Fruit fly (Drosophila melanogaster) whole organism, prepupa: ENCODE data around the gene IscU.

Experiments used
- Blimp-1 ChIP-seq: fragments of 200-800 bp; sonication (Bioruptor generic); optimal IDR thresholded peaks from 3 replicates; lab custom pipeline; 2017; ENCODE audit warnings: missing biosample characterization, missing genetic modification characterization, mild to moderate bottlenecking, moderate library complexity, missing genetic modification reagents
- CG10631 ChIP-seq: fragments of 200-800 bp; sonication (Bioruptor generic); optimal IDR thresholded peaks from 2 replicates; lab custom pipeline; 2016; ENCODE audit warnings: missing biosample characterization, missing genetic modification characterization
- CG10669 ChIP-seq: fragments of 200-800 bp; sonication (Bioruptor generic); optimal IDR thresholded peaks from 3 replicates; lab custom pipeline; 2018; ENCODE audit warnings: missing biosample characterization, mild to moderate bottlenecking, missing genetic modification characterization, moderate library complexity
- CG11294 ChIP-seq: fragments of 200-800 bp; sonication (Bioruptor generic); IDR thresholded peaks from 2 replicates; pipeline ENCODE4 v1.3.6; 2022; ENCODE audit warnings: missing biosample characterization, missing genetic modification characterization
- CG11762 ChIP-seq: fragments of 200-800 bp; sonication (Bioruptor generic); optimal IDR thresholded peaks from 3 replicates; lab custom pipeline; 2016; ENCODE audit warnings: missing biosample characterization, missing genetic modification characterization; ENCODE audit not compliant: insufficient read depth
- CG11902 ChIP-seq: fragments of 200-800 bp; sonication (Bioruptor generic); optimal IDR thresholded peaks from 3 replicates; lab custom pipeline; 2016; ENCODE audit warnings: missing biosample characterization, missing genetic modification characterization
- CG15336 ChIP-seq: fragments of 200-800 bp; sonication (Bioruptor generic); IDR thresholded peaks from 2 replicates; pipeline ENCODE4 v1.3.6; 2022; ENCODE audit warnings: missing biosample characterization, missing genetic modification characterization
- CG1621 ChIP-seq: fragments of 200-800 bp; sonication (Bioruptor generic); optimal IDR thresholded peaks from 3 replicates; lab custom pipeline; 2018; ENCODE audit warnings: missing biosample characterization, mild to moderate bottlenecking, missing genetic modification characterization
- CG16779 ChIP-seq: fragments of 200-800 bp; sonication (Bioruptor generic); optimal IDR thresholded peaks from 3 replicates; lab custom pipeline; 2017; ENCODE audit warnings: missing biosample characterization, mild to moderate bottlenecking, missing genetic modification characterization
- CG3032 ChIP-seq: fragments of 200-800 bp; optimal IDR thresholded peaks from 2 replicates; lab custom pipeline; 2019; ENCODE audit warnings: missing biosample characterization, mild to moderate bottlenecking, missing genetic modification characterization, moderate library complexity
- CG31627 ChIP-seq: fragments of 200-800 bp; sonication (Bioruptor generic); optimal IDR thresholded peaks from 3 replicates; lab custom pipeline; 2016; ENCODE audit warnings: missing biosample characterization, missing genetic modification characterization
- CG32006 ChIP-seq: fragments of 200-800 bp; sonication (Bioruptor generic); optimal IDR thresholded peaks from 3 replicates; lab custom pipeline; 2017; ENCODE audit warnings: missing biosample characterization, mild to moderate bottlenecking, missing genetic modification characterization
- CG3919 ChIP-seq: fragments of 200-800 bp; sonication (Bioruptor generic); optimal IDR thresholded peaks from 3 replicates; lab custom pipeline; 2016; ENCODE audit warnings: missing biosample characterization, missing genetic modification characterization
- CG4318 ChIP-seq: fragments of 200-800 bp; sonication (Bioruptor generic); optimal IDR thresholded peaks from 3 replicates; lab custom pipeline; 2017; ENCODE audit warnings: missing biosample characterization, mild to moderate bottlenecking, missing genetic modification characterization
- CG6163 ChIP-seq: fragments of 200-800 bp; sonication (Bioruptor generic); IDR thresholded peaks from 3 replicates; pipeline ENCODE4 v1.3.6; 2022; ENCODE audit warnings: missing biosample characterization, missing genetic modification characterization
- CG6276 ChIP-seq: fragments of 200-800 bp; sonication (Bioruptor generic); optimal IDR thresholded peaks from 2 replicates; lab custom pipeline; 2017; ENCODE audit warnings: missing biosample characterization, mild to moderate bottlenecking, missing genetic modification characterization
- CG6792 ChIP-seq: fragments of 200-800 bp; sonication (Bioruptor generic); optimal IDR thresholded peaks from 3 replicates; lab custom pipeline; 2016; ENCODE audit warnings: missing biosample characterization, missing genetic modification characterization
- CG7368 ChIP-seq: fragments of 200-800 bp; sonication (Bioruptor generic); optimal IDR thresholded peaks from 3 replicates; lab custom pipeline; 2016; ENCODE audit warnings: missing biosample characterization, missing genetic modification characterization
- CG8119 ChIP-seq: fragments of 200-800 bp; sonication (Bioruptor generic); IDR thresholded peaks from 3 replicates; pipeline ENCODE4 v1.3.6; 2022; ENCODE audit warnings: missing biosample characterization, missing genetic modification characterization
- CG8319 ChIP-seq: fragments of 200-800 bp; sonication (Bioruptor generic); optimal IDR thresholded peaks from 3 replicates; lab custom pipeline; 2016; ENCODE audit warnings: missing biosample characterization, missing genetic modification characterization
- CG8632 ChIP-seq: fragments of 200-800 bp; sonication (Bioruptor generic); optimal IDR thresholded peaks from 3 replicates; lab custom pipeline; 2016; ENCODE audit warnings: missing biosample characterization, missing genetic modification characterization
- CG9139 ChIP-seq: fragments of 200-800 bp; sonication (Bioruptor generic); optimal IDR thresholded peaks from 3 replicates; lab custom pipeline; 2017; ENCODE audit warnings: missing biosample characterization, mild to moderate bottlenecking, missing genetic modification characterization
- Eip75B ChIP-seq: fragments of 200-800 bp; sonication (Bioruptor generic); optimal IDR thresholded peaks from 3 replicates; lab custom pipeline; 2016; ENCODE audit warnings: missing biosample characterization, missing genetic modification characterization
- Eip78C ChIP-seq: fragments of 200-800 bp; sonication (Bioruptor generic); peaks from one replicate; lab custom pipeline; 2016; ENCODE audit warnings: missing biosample characterization, missing genetic modification characterization
- Eip93F ChIP-seq: fragments of 200-800 bp; sonication (Bioruptor generic); optimal IDR thresholded peaks from 2 replicates; lab custom pipeline; 2016; ENCODE audit warnings: missing biosample characterization, mild to moderate bottlenecking, missing genetic modification characterization
- Ets21C ChIP-seq: fragments of 200-800 bp; sonication (Bioruptor generic); optimal IDR thresholded peaks from 3 replicates; lab custom pipeline; 2016; ENCODE audit warnings: missing biosample characterization, missing genetic modification characterization
- Ets96B ChIP-seq: fragments of 200-800 bp; optimal IDR thresholded peaks from 2 replicates; lab custom pipeline; 2019; ENCODE audit warnings: missing biosample characterization, mild to moderate bottlenecking, missing genetic modification characterization, moderate library complexity
- Hr38 ChIP-seq: sonication (Bioruptor generic); optimal IDR thresholded peaks from 2 replicates; lab custom pipeline; 2016; ENCODE audit warnings: missing biosample characterization, missing genetic modification characterization
- Hr39 ChIP-seq: fragments of 200-800 bp; sonication (Bioruptor generic); optimal IDR thresholded peaks from 2 replicates; lab custom pipeline; 2016; ENCODE audit warnings: missing biosample characterization, missing genetic modification characterization
- Hr4 ChIP-seq: fragments of 200-800 bp; sonication (Bioruptor generic); optimal IDR thresholded peaks from 3 replicates; lab custom pipeline; 2016; ENCODE audit warnings: missing biosample characterization, missing genetic modification characterization
- Lpt ChIP-seq: fragments of 200-800 bp; sonication (Bioruptor generic); optimal IDR thresholded peaks from 3 replicates; lab custom pipeline; 2016; ENCODE audit warnings: missing biosample characterization, missing genetic modification characterization
- Met ChIP-seq: fragments of 200-800 bp; sonication (Bioruptor generic); optimal IDR thresholded peaks from 3 replicates; lab custom pipeline; 2016; ENCODE audit warnings: missing biosample characterization, missing genetic modification characterization
- OdsH ChIP-seq: fragments of 200-800 bp; sonication (Bioruptor generic); optimal IDR thresholded peaks from 3 replicates; lab custom pipeline; 2016; ENCODE audit warnings: missing biosample characterization, missing genetic modification characterization
- Smox ChIP-seq: fragments of 200-800 bp; sonication (Bioruptor generic); optimal IDR thresholded peaks from 3 replicates; lab custom pipeline; 2016; ENCODE audit warnings: missing biosample characterization, missing genetic modification characterization
- Sox102F ChIP-seq: fragments of 200-800 bp; sonication (Bioruptor generic); optimal IDR thresholded peaks from 2 replicates; lab custom pipeline; 2016; ENCODE audit warnings: missing biosample characterization, mild to moderate bottlenecking, missing genetic modification characterization
- Sox14 ChIP-seq: fragments of 200-800 bp; sonication (Bioruptor generic); optimal IDR thresholded peaks from 3 replicates; lab custom pipeline; 2016; ENCODE audit warnings: missing biosample characterization, missing genetic modification characterization
- Sox15 ChIP-seq: fragments of 200-800 bp; sonication (Bioruptor generic); optimal IDR thresholded peaks from 3 replicates; lab custom pipeline; 2016; ENCODE audit warnings: missing biosample characterization, missing genetic modification characterization
- achi ChIP-seq: fragments of 200-800 bp; sonication (Bioruptor generic); optimal IDR thresholded peaks from 3 replicates; lab custom pipeline; 2016; ENCODE audit warnings: missing biosample characterization, missing genetic modification characterization
- acj6 ChIP-seq: fragments of 200-800 bp; sonication (Bioruptor generic); optimal IDR thresholded peaks from 3 replicates; lab custom pipeline; 2016; ENCODE audit warnings: missing biosample characterization, missing genetic modification characterization
- cyc ChIP-seq: fragments of 200-800 bp; sonication (Bioruptor generic); optimal IDR thresholded peaks from 3 replicates; lab custom pipeline; 2016; ENCODE audit warnings: missing biosample characterization, missing genetic modification characterization
- dac ChIP-seq: fragments of 200-800 bp; sonication (Bioruptor generic); optimal IDR thresholded peaks from 2 replicates; lab custom pipeline; 2017; ENCODE audit warnings: missing biosample characterization, mild to moderate bottlenecking, missing genetic modification characterization
- dsx ChIP-seq: fragments of 200-800 bp; optimal IDR thresholded peaks from 3 replicates; lab custom pipeline; 2019; ENCODE audit warnings: missing biosample characterization, mild to moderate bottlenecking, missing genetic modification characterization, moderate library complexity; ENCODE audit not compliant: poor library complexity, severe bottlenecking
- esn ChIP-seq: fragments of 200-800 bp; sonication (Bioruptor generic); optimal IDR thresholded peaks from 2 replicates; lab custom pipeline; 2016; ENCODE audit warnings: missing biosample characterization, mild to moderate bottlenecking, missing genetic modification characterization, moderate library complexity
- fd59A ChIP-seq: fragments of 200-800 bp; sonication (Bioruptor generic); optimal IDR thresholded peaks from 2 replicates; lab custom pipeline; 2017; ENCODE audit warnings: missing biosample characterization, mild to moderate bottlenecking, missing genetic modification characterization, missing genetic modification reagents
- fd85E ChIP-seq: fragments of 200-800 bp; sonication (Bioruptor generic); optimal IDR thresholded peaks from 3 replicates; lab custom pipeline; 2016; ENCODE audit warnings: missing biosample characterization, missing genetic modification characterization
- fkh ChIP-seq: fragments of 200-800 bp; sonication (Bioruptor generic); optimal IDR thresholded peaks from 3 replicates; lab custom pipeline; 2017; ENCODE audit warnings: missing biosample characterization, mild to moderate bottlenecking, missing genetic modification characterization, moderate library complexity
- net ChIP-seq: fragments of 200-800 bp; sonication (Bioruptor generic); optimal IDR thresholded peaks from 3 replicates; lab custom pipeline; 2016; ENCODE audit warnings: missing biosample characterization, missing genetic modification characterization
- ss ChIP-seq, 2 experiments: fragments of 200-800 bp; sonication (Bioruptor generic); optimal IDR thresholded peaks; 2 replicates in 1 of 2; 3 replicates in 1 of 2; lab custom pipeline; 2017 to 2018; ENCODE audit warnings: mild to moderate bottlenecking in 2 of 2, missing biosample characterization in 2 of 2, missing genetic modification characterization in 2 of 2, moderate library complexity in 1 of 2
- svp ChIP-seq: fragments of 200-800 bp; sonication (Bioruptor generic); peaks from one replicate; lab custom pipeline; 2016; ENCODE audit warnings: missing biosample characterization, missing genetic modification characterization
- topi ChIP-seq: fragments of 200-800 bp; sonication (Bioruptor generic); optimal IDR thresholded peaks from 3 replicates; lab custom pipeline; 2016; ENCODE audit warnings: missing biosample characterization, missing genetic modification characterization
- vri ChIP-seq: fragments of 200-800 bp; sonication (Bioruptor generic); optimal IDR thresholded peaks from 3 replicates; lab custom pipeline; 2016; ENCODE audit warnings: missing biosample characterization, mild to moderate bottlenecking, missing genetic modification characterization

Gene IscU

DNA sequence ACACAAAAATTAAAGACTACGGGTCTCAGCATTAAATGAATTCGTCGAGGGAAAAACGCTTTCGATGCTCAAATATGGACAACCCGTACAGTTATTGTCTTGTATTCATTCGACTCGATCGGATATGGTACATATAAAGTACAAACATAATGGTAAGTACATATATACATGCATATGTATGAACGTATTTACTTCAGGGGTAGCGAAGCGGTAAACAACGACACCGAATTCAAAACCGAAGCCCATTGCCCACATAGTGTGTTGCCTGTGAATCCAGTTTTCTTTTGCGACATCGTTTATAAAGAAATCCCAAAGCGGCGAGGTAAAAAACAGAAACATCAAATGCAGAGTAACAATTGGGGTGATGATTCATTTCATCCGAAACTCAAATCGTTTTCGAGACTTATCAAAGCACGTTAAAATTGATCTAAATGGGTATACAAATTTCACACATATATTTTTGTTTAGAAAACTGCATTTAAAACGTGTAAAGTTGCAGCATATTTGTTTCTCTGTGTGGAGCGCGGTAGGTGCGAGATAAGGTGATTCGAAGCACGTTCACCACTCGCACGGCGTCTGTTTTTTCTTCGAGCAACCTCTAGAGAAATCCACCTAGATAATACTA lies 11.5 kb downstream of the IscU start:
- TF ChIP-seq vri (GFP tag; lab: Kevin White, UChicago) (peak; percentile 27), achi (GFP tag; lab: Kevin White, UChicago) (peak; percentile 86), Lpt (GFP tag; lab: Kevin White, UChicago) (peak; percentile 89), topi (GFP tag; lab: Kevin White, UChicago) (peak; percentile 72), Met (GFP tag; lab: Kevin White, UChicago) (peak; percentile 44), Smox (GFP tag; lab: Kevin White, UChicago) (peak; percentile 56), CG8632 (peak; percentile 73), CG4318 (GFP tag; lab: Kevin White, UChicago) (peak; percentile 80), Hr38 (GFP tag; lab: Kevin White, UChicago) (peak; percentile 55), CG31627 (GFP tag; lab: Kevin White, UChicago) (peak; percentile 57), Eip93F (GFP tag; lab: Kevin White, UChicago) (no peak), Sox102F (GFP tag; lab: Kevin White, UChicago) (peak; percentile 58), CG6163 (GFP tag; lab: Robert Waterston, UW) (peak; percentile 93), CG7368 (GFP tag; lab: Kevin White, UChicago) (peak; percentile 76), Eip75B (GFP tag; lab: Kevin White, UChicago) (peak; percentile 77), CG3919 (GFP tag; lab: Kevin White, UChicago) (peak; percentile 82), fkh (peak; percentile 49), Hr39 (GFP tag; lab: Kevin White, UChicago) (peak; percentile 57), CG11762 (peak; percentile 75), CG6276 (peak; percentile 81), CG15336 (GFP tag; lab: Robert Waterston, UW) (peak; percentile 93), ss (GFP tag; optimal IDR thresholded peaks at IDR 0.05; lab: Kevin White, UChicago) (peak; percentile 74 to 80), net (GFP tag; lab: Kevin White, UChicago) (peak; percentile 76), CG3032 (peak; percentile 71), Eip78C (GFP tag; lab: Kevin White, UChicago) (peak; percentile 97), Hr4 (GFP tag; lab: Kevin White, UChicago) (peak; percentile 92), acj6 (peak; percentile 84), CG16779 (tag; lab: Kevin White, UChicago) (peak; percentile 66), Sox15 (GFP tag; lab: Kevin White, UChicago) (peak; percentile 40), dsx (GFP tag; lab: Kevin White, UChicago) (peak; percentile 72), CG10669 (GFP tag; lab: Kevin White, UChicago) (peak; percentile 80), Ets21C (GFP tag; lab: Kevin White, UChicago) (peak; percentile 15), CG9139 (GFP tag; lab: Kevin White, UChicago) (peak; percentile 25), OdsH (peak; percentile 87), Ets96B (tag; lab: Kevin White, UChicago) (peak; percentile 79), Blimp-1 (GFP tag; lab: Kevin White, UChicago) (no peak), esn (GFP tag; lab: Kevin White, UChicago) (peak; percentile 68), CG8119 (peak; percentile 93), fd59A (peak; percentile 69), cyc (peak; percentile 45), CG8319 (GFP tag; lab: Kevin White, UChicago) (peak; percentile 57), CG10631 (GFP tag; lab: Kevin White, UChicago) (peak; percentile 80), svp (GFP tag; lab: Kevin White, UChicago) (peak; percentile 86), CG32006 (GFP tag; lab: Kevin White, UChicago) (peak; percentile 93), Sox14 (GFP tag; lab: Kevin White, UChicago) (peak; percentile 82), CG6792 (GFP tag; lab: Kevin White, UChicago) (peak; percentile 65), CG11294 (GFP tag; lab: Robert Waterston, UW) (peak; percentile 76; the same call in 1 of the 2 replicates), CG1621 (tag; lab: Kevin White, UChicago) (peak; percentile 79), CG11902 (GFP tag; lab: Kevin White, UChicago) (peak; percentile 54), dac (GFP tag; lab: Kevin White, UChicago) (peak; percentile 87), fd85E (no peak)
